Fruit fly (Drosophila melanogaster) whole organism, embryonic: ENCODE data around the gene GatB.

Experiments used
- Aef1 ChIP-seq: fragments of 200-800 bp; sonication (Bioruptor generic); IDR thresholded peaks from 3 replicates; pipeline ENCODE4 v1.3.6; 2022; ENCODE audit warnings: missing biosample characterization, missing genetic modification characterization
- CG11085 ChIP-seq: fragments of 200-800 bp; sonication (Bioruptor generic); IDR thresholded peaks from 2 replicates; pipeline ENCODE4 v1.3.6; 2022; ENCODE audit warnings: missing biosample characterization, missing genetic modification characterization
- CG12071 ChIP-seq: fragments of 200-800 bp; sonication (Bioruptor generic); optimal IDR thresholded peaks from 3 replicates; lab custom pipeline; 2018; ENCODE audit warnings: missing biosample characterization, mild to moderate bottlenecking, missing genetic modification characterization
- CG12219 ChIP-seq: fragments of 200-800 bp; sonication (Bioruptor generic); optimal IDR thresholded peaks from 3 replicates; lab custom pipeline; 2018; ENCODE audit warnings: missing biosample characterization, mild to moderate bottlenecking, missing genetic modification characterization
- CG12391 ChIP-seq: fragments of 200-800 bp; sonication (Bioruptor generic); optimal IDR thresholded peaks from 3 replicates; lab custom pipeline; 2018; ENCODE audit warnings: missing biosample characterization, mild to moderate bottlenecking, missing genetic modification characterization, moderate library complexity
- CG17568 ChIP-seq: fragments of 200-800 bp; sonication (Bioruptor generic); optimal IDR thresholded peaks from 2 replicates; lab custom pipeline; 2018; ENCODE audit warnings: missing biosample characterization, mild to moderate bottlenecking, missing genetic modification characterization, moderate library complexity
- CG17912 ChIP-seq: fragments of 200-800 bp; sonication (Bioruptor generic); optimal IDR thresholded peaks from 2 replicates; lab custom pipeline; 2018; ENCODE audit warnings: missing biosample characterization, mild to moderate bottlenecking, missing genetic modification characterization
- CG18619 ChIP-seq: fragments of 200-800 bp; sonication (Bioruptor generic); optimal IDR thresholded peaks from 3 replicates; lab custom pipeline; 2017; ENCODE audit warnings: missing biosample characterization, mild to moderate bottlenecking, missing genetic modification characterization
- CG2129 ChIP-seq: fragments of 200-800 bp; sonication (Bioruptor generic); IDR thresholded peaks from 2 replicates; pipeline ENCODE4 v1.3.6; 2022; ENCODE audit warnings: missing biosample characterization, missing genetic modification characterization; ENCODE audit not compliant: partially characterized antibody
- CG2199 ChIP-seq: fragments of 200-800 bp; sonication (Bioruptor generic); IDR thresholded peaks from 3 replicates; pipeline ENCODE4 v1.3.6; 2022; ENCODE audit warnings: missing biosample characterization, missing genetic modification characterization
- CG2875 ChIP-seq: fragments of 200-800 bp; sonication (Bioruptor generic); optimal IDR thresholded peaks from 2 replicates; lab custom pipeline; 2017; ENCODE audit warnings: missing biosample characterization, mild to moderate bottlenecking, missing genetic modification characterization, missing genetic modification reagents
- CG30431 ChIP-seq: fragments of 200-800 bp; sonication (Bioruptor generic); optimal IDR thresholded peaks from 2 replicates; lab custom pipeline; 2017; ENCODE audit warnings: missing biosample characterization, missing genetic modification characterization
- CG33213 ChIP-seq: fragments of 200-800 bp; sonication (Bioruptor generic); optimal IDR thresholded peaks from 3 replicates; lab custom pipeline; 2016; ENCODE audit warnings: missing biosample characterization, missing genetic modification characterization
- CG33557 ChIP-seq: fragments of 200-800 bp; sonication (Bioruptor generic); optimal IDR thresholded peaks from 2 replicates; lab custom pipeline; 2019; ENCODE audit warnings: missing biosample characterization, mild to moderate bottlenecking, missing genetic modification characterization, moderate library complexity
- CG3726 ChIP-seq: fragments of 200-800 bp; sonication (Bioruptor generic); IDR thresholded peaks from 3 replicates; pipeline ENCODE4, ENCODE4 v1.3.6; 2022; ENCODE audit warnings: missing biosample characterization, missing genetic modification characterization
- CG6689 ChIP-seq: fragments of 200-800 bp; sonication (Bioruptor generic); IDR thresholded peaks from 2 replicates; pipeline ENCODE4 v1.3.6; 2022; ENCODE audit warnings: missing biosample characterization, missing genetic modification characterization
- CG6765 ChIP-seq: fragments of 200-800 bp; sonication (Bioruptor generic); optimal IDR thresholded peaks from 3 replicates; lab custom pipeline; 2017; ENCODE audit warnings: missing biosample characterization, mild to moderate bottlenecking, missing genetic modification characterization
- CG9609 ChIP-seq: fragments of 200-800 bp; sonication (Bioruptor generic); optimal IDR thresholded peaks from 3 replicates; lab custom pipeline; 2016; ENCODE audit warnings: missing biosample characterization, missing genetic modification characterization
- CG9932 ChIP-seq: fragments of 200-800 bp; sonication (Bioruptor generic); IDR thresholded peaks from 2 replicates; pipeline ENCODE4 v1.3.6; 2022; ENCODE audit warnings: missing biosample characterization, missing genetic modification characterization
- CHES-1-like ChIP-seq: fragments of 200-800 bp; sonication (Bioruptor generic); optimal IDR thresholded peaks from 2 replicates; lab custom pipeline; 2016; ENCODE audit warnings: missing biosample characterization, missing genetic modification characterization
- Eip74EF ChIP-seq, 2 experiments: fragments of 200-800 bp in 1 of 2; fragments of >200 bp in 1 of 2; sonication (Bioruptor generic) in 1 of 2; optimal IDR thresholded peaks; 2 replicates each; lab custom pipeline; 2017 to 2019; ENCODE audit warnings: missing biosample characterization in 2 of 2, missing genetic modification characterization in 2 of 2, mild to moderate bottlenecking in 1 of 2, moderate library complexity in 1 of 2
- Hr39 ChIP-seq: fragments of >200 bp; optimal IDR thresholded peaks from 2 replicates; lab custom pipeline; 2017
- Jarid2 ChIP-seq: fragments of 200-800 bp; sonication (Bioruptor generic); optimal IDR thresholded peaks from 3 replicates; lab custom pipeline; 2017; ENCODE audit warnings: mild to moderate bottlenecking, missing biosample characterization, missing genetic modification reagents, missing genetic modification characterization
- Lim3 ChIP-seq: fragments of 200-800 bp; sonication (Bioruptor generic); IDR thresholded peaks from 2 replicates; pipeline ENCODE4 v1.3.6; 2022; ENCODE audit warnings: missing biosample characterization, missing genetic modification characterization
- MBD-R2 ChIP-seq: fragments of 200-800 bp; sonication (Bioruptor generic); IDR thresholded peaks from 2 replicates; pipeline ENCODE4 v1.3.6; 2022; ENCODE audit warnings: missing biosample characterization, missing genetic modification characterization
- NC2α ChIP-seq: fragments of 200-800 bp; sonication (Bioruptor generic); optimal IDR thresholded peaks from 2 replicates; lab custom pipeline; 2016; ENCODE audit warnings: missing biosample characterization, missing genetic modification characterization
- Neu2 ChIP-seq: fragments of 200-800 bp; sonication (Bioruptor generic); optimal IDR thresholded peaks from 3 replicates; lab custom pipeline; 2016; ENCODE audit warnings: missing biosample characterization, missing genetic modification characterization, borderline replicate concordance
- Nf-YA ChIP-seq: fragments of 200-800 bp; sonication (Bioruptor generic); IDR thresholded peaks from 2 replicates; pipeline ENCODE4 v1.3.6; 2022; ENCODE audit warnings: missing biosample characterization, missing genetic modification characterization
- Sox100B ChIP-seq: fragments of 200-800 bp; sonication (Bioruptor generic); optimal IDR thresholded peaks from 3 replicates; lab custom pipeline; 2018; ENCODE audit warnings: missing biosample characterization, mild to moderate bottlenecking, missing genetic modification characterization
- TFAM ChIP-seq: fragments of 200-800 bp; sonication (Bioruptor generic); optimal IDR thresholded peaks from 2 replicates; lab custom pipeline; 2017; ENCODE audit warnings: missing biosample characterization, missing genetic modification characterization, inconsistent platforms
- ab ChIP-seq: fragments of 200-800 bp; sonication (Bioruptor generic); optimal IDR thresholded peaks from 2 replicates; lab custom pipeline; 2016; ENCODE audit warnings: missing biosample characterization, missing genetic modification characterization
- aop ChIP-seq: fragments of 200-800 bp; sonication (Bioruptor generic); IDR thresholded peaks from 2 replicates; pipeline ENCODE4 v1.3.6; 2022; ENCODE audit warnings: missing biosample characterization, missing genetic modification characterization
- bab2 ChIP-seq: fragments of 200-800 bp; sonication (Bioruptor generic); optimal IDR thresholded peaks from 2 replicates; lab custom pipeline; 2016; ENCODE audit warnings: missing biosample characterization, missing genetic modification characterization
- cad ChIP-seq: fragments of >200 bp; optimal IDR thresholded peaks from 2 replicates; lab custom pipeline; 2017; ENCODE audit warnings: missing biosample characterization, missing genetic modification characterization
- cato ChIP-seq: fragments of 200-800 bp; sonication (Bioruptor generic); optimal IDR thresholded peaks from 2 replicates; lab custom pipeline; 2016; ENCODE audit warnings: missing biosample characterization, missing genetic modification characterization, borderline replicate concordance
- grn ChIP-seq: fragments of 200-800 bp; sonication (Bioruptor generic); optimal IDR thresholded peaks from 3 replicates; lab custom pipeline; 2017; ENCODE audit warnings: missing biosample characterization, missing genetic modification characterization
- gro ChIP-seq: fragments of 200-800 bp; sonication (Bioruptor generic); optimal IDR thresholded peaks from 2 replicates; lab custom pipeline; 2016; ENCODE audit warnings: missing biosample characterization, missing genetic modification characterization
- gsb ChIP-seq: fragments of 200-800 bp; sonication (Bioruptor generic); IDR thresholded peaks from 2 replicates; pipeline ENCODE4 v1.3.6; 2022; ENCODE audit warnings: missing biosample characterization, missing genetic modification characterization
- hbn ChIP-seq: fragments of 200-800 bp; sonication (Bioruptor generic); IDR thresholded peaks from 2 replicates; pipeline ENCODE4 v1.3.6; 2022; ENCODE audit warnings: missing biosample characterization, missing genetic modification characterization; ENCODE audit not compliant: partially characterized antibody
- hth ChIP-seq: fragments of >200 bp; optimal IDR thresholded peaks from 2 replicates; lab custom pipeline; 2017; ENCODE audit warnings: inconsistent platforms
- lola ChIP-seq, 3 experiments: fragments of >200 bp in 2 of 3; fragments of 200-800 bp in 1 of 3; sonication (Bioruptor generic) in 1 of 3; optimal IDR thresholded peaks; 2 replicates each; lab custom pipeline; 2017 to 2019; ENCODE audit warnings: missing biosample characterization in 3 of 3, missing genetic modification characterization in 3 of 3, mild to moderate bottlenecking in 1 of 3, moderate library complexity in 1 of 3
- nom ChIP-seq: fragments of 200-800 bp; sonication (Bioruptor generic); optimal IDR thresholded peaks from 2 replicates; lab custom pipeline; 2017; ENCODE audit warnings: missing biosample characterization, missing genetic modification characterization, mild to moderate bottlenecking, moderate library complexity, missing genetic modification reagents
- p53 ChIP-seq: fragments of 200-800 bp; sonication (Bioruptor generic); optimal IDR thresholded peaks from 2 replicates; lab custom pipeline; 2016; ENCODE audit warnings: missing biosample characterization, missing genetic modification characterization
- peb ChIP-seq: fragments of 200-800 bp; sonication (Bioruptor generic); IDR thresholded peaks from 2 replicates; pipeline ENCODE4 v1.3.6; 2022; ENCODE audit warnings: missing biosample characterization, missing genetic modification characterization
- pho ChIP-seq: fragments of 200-800 bp; sonication (Bioruptor generic); optimal IDR thresholded peaks from 2 replicates; lab custom pipeline; 2016; ENCODE audit warnings: missing biosample characterization, missing genetic modification characterization
- pita ChIP-seq: fragments of 200-800 bp; sonication (Bioruptor generic); optimal IDR thresholded peaks from 2 replicates; lab custom pipeline; 2017; ENCODE audit warnings: missing biosample characterization, mild to moderate bottlenecking, missing genetic modification characterization
- pros ChIP-seq: fragments of 200-800 bp; sonication (Bioruptor generic); optimal IDR thresholded peaks from 3 replicates; lab custom pipeline; 2019; ENCODE audit warnings: missing biosample characterization, mild to moderate bottlenecking, missing genetic modification characterization, moderate library complexity
- zfh1 ChIP-seq: fragments of 200-800 bp; sonication (Bioruptor generic); IDR thresholded peaks from 3 replicates; pipeline ENCODE4 v1.3.6; 2022; ENCODE audit warnings: missing biosample characterization, missing genetic modification characterization

The GatB gene

dm6 chr3R:24099039-24100026 is 30.7 kb downstream of the GatB start (continued):
- TF ChIP-seq Jarid2 (GFP tag; lab: Kevin White, UChicago) (no peak), CG30431 (GFP tag; lab: Kevin White, UChicago) (peak; percentile 69), Sox100B (GFP tag; lab: Kevin White, UChicago) (peak; percentile 21), CG33213 (GFP tag; lab: Kevin White, UChicago) (peak; percentile 81), NC2α (GFP tag; lab: Kevin White, UChicago) (peak; percentile 55), lola (GFP tag; optimal IDR thresholded peaks at IDR 0.05; lab: Kevin White, UChicago) (peak in 1 of 3 experiments; percentile 52), cad (no peak), CG6689 (GFP tag; lab: Robert Waterston, UW) (peak; percentile 80), CG18619 (GFP tag; lab: Kevin White, UChicago) (peak; percentile 72), pros (GFP tag; lab: Kevin White, UChicago) (no peak), Neu2 (GFP tag; lab: Kevin White, UChicago) (no peak), Lim3 (GFP tag; lab: Robert Waterston, UW) (peak; percentile 62; the same call in 1 of the 2 replicates), CG9609 (GFP tag; lab: Kevin White, UChicago) (peak; percentile 86), cato (GFP tag; lab: Kevin White, UChicago) (peak; percentile 36), CG12391 (tag; lab: Kevin White, UChicago) (peak; percentile 75), pho (GFP tag; lab: Kevin White, UChicago) (peak; percentile 74), CG2199 (GFP tag; lab: Robert Waterston, UW) (0 out of 3 replicates have a peak, but pooled peaks have one; percentile 29), CG2875 (GFP tag; lab: Kevin White, UChicago) (no peak), CG12219 (GFP tag; lab: Kevin White, UChicago) (peak; percentile 75), Aef1 (peak; percentile 85), CG11085 (peak; percentile 86), pita (GFP tag; lab: Kevin White, UChicago) (no peak), bab2 (GFP tag; lab: Kevin White, UChicago) (peak; percentile 85), aop (GFP tag; lab: Robert Waterston, UW) (peak; percentile 57; the same call in 1 of the 2 replicates), peb (peak; percentile 35; the same call in 1 of the 2 replicates), CG9932 (GFP tag; lab: Robert Waterston, UW) (peak; percentile 79), CHES-1-like (GFP tag; lab: Kevin White, UChicago) (peak; percentile 78), CG12071 (GFP tag; lab: Kevin White, UChicago) (peak; percentile 71), gro (GFP tag; lab: Kevin White, UChicago) (peak; percentile 70), CG17912 (no peak), gsb (GFP tag; lab: Robert Waterston, UW) (peak; percentile 72), nom (GFP tag; lab: Kevin White, UChicago) (no peak), zfh1 (GFP tag; lab: Robert Waterston, UW) (peak; percentile 80), Nf-YA (GFP tag; lab: Robert Waterston, UW) (peak; percentile 76), CG2129 (GFP tag; lab: Robert Waterston, UW) (no peak), grn (peak; percentile 47), CG6765 (GFP tag; lab: Kevin White, UChicago) (peak; percentile 13), hth (lab: Kevin White, UChicago) (no peak), MBD-R2 (GFP tag; lab: Robert Waterston, UW) (peak; percentile 59; the same call in 1 of the 2 replicates), CG3726 (GFP tag; lab: Robert Waterston, UW) (peak; percentile 84), hbn (no peak), p53 (GFP tag; lab: Kevin White, UChicago) (peak; percentile 2), Hr39 (lab: Kevin White, UChicago) (no peak), TFAM (GFP tag; lab: Kevin White, UChicago) (no peak), Eip74EF (GFP tag; optimal IDR thresholded peaks at IDR 0.05; lab: Kevin White, UChicago) (peak in 1 of 2 experiments; percentile 45), ab (GFP tag; lab: Kevin White, UChicago) (peak; percentile 1), CG33557 (no peak), CG17568 (peak; percentile 71)
